Worm (Caenorhabditis elegans) whole organism, early embryonic: Measurements from ENCODE around the gene F09E5.7.

ENCODE experiments used
- B0310.2 ChIP-seq: sonication (generic microtip); optimal IDR thresholded peaks from 2 replicates; lab custom pipeline; 2016; ENCODE audit warnings: mild to moderate bottlenecking, missing genetic modification characterization, missing compliant biosample characterization
- aly-1 ChIP-seq: sonication (generic microtip); optimal IDR thresholded peaks from 2 replicates; lab custom pipeline; 2016; ENCODE audit warnings: missing genetic modification characterization, missing compliant biosample characterization
- ama-1 ChIP-seq: fragments of 150-350 bp; optimal IDR thresholded peaks from 2 replicates; lab custom pipeline; 2014
- ceh-36 ChIP-seq: sonication (generic microtip); optimal IDR thresholded peaks from 2 replicates; lab custom pipeline; 2016; ENCODE audit warnings: missing genetic modification characterization, inconsistent platforms, missing compliant biosample characterization
- ets-7 ChIP-seq: sonication (generic microtip); optimal IDR thresholded peaks from 2 replicates; lab custom pipeline; 2016; ENCODE audit warnings: missing genotype, missing genetic modification characterization, missing compliant biosample characterization
- hmbx-1 ChIP-seq: sonication (generic microtip); optimal IDR thresholded peaks from 2 replicates; lab custom pipeline; 2016; ENCODE audit warnings: mild to moderate bottlenecking, missing genetic modification characterization, missing compliant biosample characterization
- hnd-1 ChIP-seq: sonication (generic microtip); optimal IDR thresholded peaks from 2 replicates; lab custom pipeline; 2016; ENCODE audit warnings: missing genetic modification characterization, missing compliant biosample characterization
- scrt-1 ChIP-seq: fragments of 200-800 bp; sonication (Bioruptor generic); IDR thresholded peaks from 2 replicates; pipeline ENCODE4 v1.3.6; 2022; ENCODE audit warnings: missing genetic modification characterization, missing compliant biosample characterization
- tbx-37 ChIP-seq: fragments of 200-800 bp; sonication (Bioruptor generic); conservative IDR thresholded peaks from 2 replicates; pipeline ENCODE4 v1.3.6; 2022; ENCODE audit warnings: missing genetic modification reagents, missing genetic modification characterization, missing compliant biosample characterization

ce11 chrII:5310795-5311194 lies 41.1 kb upstream of the F09E5.7 start:
- TF ChIP-seq ama-1 (no peak), aly-1 (tag; lab: Kevin White, UChicago) (no peak), hnd-1 (tag; lab: Kevin White, UChicago) (no peak), B0310.2 (tag; lab: Kevin White, UChicago) (no peak), scrt-1 (GFP tag; lab: Robert Waterston, UW) (no peak), ceh-36 (tag; lab: Kevin White, UChicago) (no peak), tbx-37 (GFP tag; lab: Robert Waterston, UW) (no peak), hmbx-1 (tag; lab: Kevin White, UChicago) (no peak), ets-7 (tag; lab: Kevin White, UChicago) (no peak)
